Worm (Caenorhabditis elegans) whole organism, mixed stage, embryonic: ENCODE measurements around the gene W08A12.2.
A peak's percentile ranks its signal among the peaks of the same experiment; 100 is the strongest.

Experiments
- M03D4.4 ChIP-seq: sonication (generic microtip); optimal IDR thresholded peaks from 2 replicates; lab custom pipeline; 2017; ENCODE audit warnings: mild to moderate bottlenecking, missing genetic modification characterization, missing compliant biosample characterization
- bed-3 ChIP-seq: fragments of 200-800 bp; sonication (Bioruptor generic); optimal IDR thresholded peaks from 3 replicates; lab custom pipeline; 2018; ENCODE audit warnings: mild to moderate bottlenecking, missing genetic modification characterization, moderate library complexity, missing compliant biosample characterization
- blmp-1 ChIP-seq: fragments of 150-350 bp; optimal IDR thresholded peaks from 2 replicates; lab custom pipeline; 2014; ENCODE audit warnings: missing biosample characterization, missing genetic modification characterization
- ceh-39 ChIP-seq: fragments of 150-350 bp; optimal IDR thresholded peaks from 2 replicates; lab custom pipeline; 2014; ENCODE audit warnings: missing biosample characterization, missing genetic modification characterization
- ceh-43 ChIP-seq: fragments of 200-800 bp; sonication (Bioruptor generic); optimal IDR thresholded peaks from 2 replicates; lab custom pipeline; 2018; ENCODE audit warnings: mild to moderate bottlenecking, missing genetic modification characterization, moderate library complexity, missing compliant biosample characterization
- ceh-83 ChIP-seq: fragments of 200-800 bp; sonication (Bioruptor generic); optimal IDR thresholded peaks from 2 replicates; lab custom pipeline; 2018; ENCODE audit warnings: mild to moderate bottlenecking, missing genetic modification characterization, missing compliant biosample characterization
- ces-1 ChIP-seq: fragments of 150-350 bp; optimal IDR thresholded peaks from 2 replicates; lab custom pipeline; 2014; ENCODE audit warnings: missing biosample characterization, missing genetic modification reagents, missing genetic modification characterization
- cnd-1 ChIP-seq: fragments of 200-800 bp; sonication (Bioruptor generic); optimal IDR thresholded peaks from 2 replicates; lab custom pipeline; 2018; ENCODE audit warnings: mild to moderate bottlenecking, missing genetic modification characterization, missing compliant biosample characterization
- drap-1 ChIP-seq: fragments of 200-800 bp; sonication (Bioruptor generic); optimal IDR thresholded peaks from 3 replicates; lab custom pipeline; 2018; ENCODE audit warnings: mild to moderate bottlenecking, missing genetic modification characterization, missing compliant biosample characterization
- elt-1 ChIP-seq: sonication (generic microtip); optimal IDR thresholded peaks from 2 replicates; lab custom pipeline; 2017; ENCODE audit warnings: missing genetic modification characterization, mild to moderate bottlenecking, missing compliant biosample characterization, antibody characterized with exemption, moderate library complexity, borderline replicate concordance; ENCODE audit not compliant: insufficient read depth
- flh-1 ChIP-seq: fragments of 200-800 bp; sonication (Bioruptor generic); optimal IDR thresholded peaks from 2 replicates; lab custom pipeline; 2018; ENCODE audit warnings: mild to moderate bottlenecking, missing genetic modification characterization, moderate library complexity, missing compliant biosample characterization
- hlh-1 ChIP-seq: fragments of 150-350 bp; optimal IDR thresholded peaks from 2 replicates; lab custom pipeline; 2014; ENCODE audit warnings: missing biosample characterization, missing genetic modification reagents, missing genetic modification characterization
- lin-13 ChIP-seq: fragments of 150-350 bp; optimal IDR thresholded peaks from 2 replicates; lab custom pipeline; 2014; ENCODE audit warnings: missing biosample characterization, missing genetic modification characterization
- lsy-2 ChIP-seq: fragments of 150-350 bp; optimal IDR thresholded peaks from 2 replicates; lab custom pipeline; 2014; ENCODE audit warnings: missing biosample characterization, missing genetic modification characterization
- mab-5 ChIP-seq: fragments of 150-350 bp; optimal IDR thresholded peaks from 2 replicates; lab custom pipeline; 2014; ENCODE audit warnings: missing biosample characterization, missing genetic modification characterization
- mep-1 ChIP-seq: fragments of 150-350 bp; optimal IDR thresholded peaks from 2 replicates; lab custom pipeline; 2017; ENCODE audit warnings: missing biosample characterization, missing genetic modification reagents, missing genetic modification characterization, inconsistent platforms
- mls-2 ChIP-seq: sonication (generic microtip); optimal IDR thresholded peaks from 2 replicates; lab custom pipeline; 2016; ENCODE audit warnings: mild to moderate bottlenecking, missing genetic modification characterization, moderate library complexity, missing compliant biosample characterization
- nhr-12 ChIP-seq: fragments of 150-350 bp; optimal IDR thresholded peaks from 2 replicates; lab custom pipeline; 2014; ENCODE audit warnings: missing biosample characterization, missing genetic modification characterization
- nhr-2 ChIP-seq: fragments of 150-350 bp; optimal IDR thresholded peaks from 2 replicates; lab custom pipeline; 2014; ENCODE audit warnings: missing biosample characterization, missing genetic modification characterization
- nhr-237 ChIP-seq: fragments of 150-350 bp; optimal IDR thresholded peaks from 2 replicates; lab custom pipeline; 2014; ENCODE audit warnings: missing biosample characterization, missing genetic modification characterization
- nhr-28 ChIP-seq: fragments of 150-350 bp; optimal IDR thresholded peaks from 2 replicates; lab custom pipeline; 2014; ENCODE audit warnings: missing biosample characterization, missing genetic modification characterization
- nhr-76 ChIP-seq: sonication (generic microtip); optimal IDR thresholded peaks from 2 replicates; lab custom pipeline; 2017; ENCODE audit warnings: missing biosample characterization, missing genetic modification characterization
- pha-4 ChIP-seq: fragments of 150-350 bp; optimal IDR thresholded peaks from 2 replicates; lab custom pipeline; 2018; ENCODE audit warnings: missing biosample characterization, missing genetic modification reagents, missing genetic modification characterization
- sem-2 ChIP-seq: fragments of 200-800 bp; sonication (Bioruptor generic); optimal IDR thresholded peaks from 2 replicates; lab custom pipeline; 2018; ENCODE audit warnings: mild to moderate bottlenecking, missing genetic modification characterization, missing compliant biosample characterization
- snpc-4 ChIP-seq: fragments of 150-350 bp; optimal IDR thresholded peaks from 2 replicates; lab custom pipeline; 2014; ENCODE audit warnings: missing biosample characterization, missing genetic modification characterization
- tbx-8 ChIP-seq: fragments of 200-800 bp; sonication (Bioruptor generic); optimal IDR thresholded peaks from 2 replicates; lab custom pipeline; 2018; ENCODE audit warnings: mild to moderate bottlenecking, missing genetic modification characterization, moderate library complexity, missing compliant biosample characterization
- unc-120 ChIP-seq: sonication (generic microtip); optimal IDR thresholded peaks from 2 replicates; lab custom pipeline; 2017; ENCODE audit warnings: missing genetic modification characterization, missing compliant biosample characterization; ENCODE audit not compliant: poor library complexity, severe bottlenecking
- unc-39 ChIP-seq: fragments of 150-350 bp; optimal IDR thresholded peaks from 2 replicates; lab custom pipeline; 2014; ENCODE audit warnings: missing biosample characterization, missing genetic modification characterization
- unc-62 ChIP-seq: fragments of 150-350 bp; optimal IDR thresholded peaks from 2 replicates; lab custom pipeline; 2014; ENCODE audit warnings: missing biosample characterization, missing genetic modification reagents, missing genetic modification characterization
- zip-8 ChIP-seq: fragments of 150-350 bp; optimal IDR thresholded peaks from 2 replicates; lab custom pipeline; 2014; ENCODE audit warnings: missing biosample characterization, missing genetic modification characterization
- ztf-11 ChIP-seq: fragments of 150-350 bp; optimal IDR thresholded peaks from 2 replicates; lab custom pipeline; 2014; ENCODE audit warnings: missing biosample characterization, missing genetic modification characterization

Gene W08A12.2

DNA sequence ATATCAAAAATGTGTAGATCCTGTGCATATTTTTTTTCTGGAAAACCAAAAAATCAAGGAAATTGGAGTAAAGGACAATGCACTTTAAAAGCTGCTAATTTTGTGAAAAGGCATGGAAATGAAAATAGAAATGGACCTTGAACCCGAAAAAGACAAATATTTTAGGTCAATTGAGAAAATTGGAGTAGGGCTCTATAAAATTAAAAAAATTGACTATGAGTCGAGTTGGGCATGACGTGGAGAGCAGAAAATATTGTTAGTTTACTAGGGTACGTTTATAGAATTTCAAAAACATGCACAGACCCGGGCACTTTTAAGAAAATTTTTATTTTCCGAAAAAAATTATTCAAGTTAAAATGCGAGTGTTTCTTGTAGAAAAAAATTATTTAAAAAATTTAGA, 26.2 kb downstream of the W08A12.2 start, which contains the start of gene acr-23:
acr-23 (minus strand) TSS at position 101 of the 400 bp plus-strand sequence.
- TF ChIP-seq mep-1 (tag; lab: Kevin White, UChicago) (no peak), lsy-2 (no peak), unc-120 (tag; lab: Kevin White, UChicago) (no peak), ceh-39 (no peak), nhr-237 (tag; lab: Kevin White, UChicago) (no peak), flh-1 (GFP tag; lab: Kevin White, UChicago) (no peak), ceh-43 (GFP tag; lab: Kevin White, UChicago) (no peak), ceh-83 (GFP tag; lab: Kevin White, UChicago) (no peak), mls-2 (tag; lab: Kevin White, UChicago) (no peak), nhr-2 (tag; lab: Kevin White, UChicago) (no peak), snpc-4 (no peak), sem-2 (GFP tag; lab: Kevin White, UChicago) (no peak), nhr-76 (tag; lab: Kevin White, UChicago) (no peak), cnd-1 (tag; lab: Kevin White, UChicago) (no peak)
- TF ChIP-seq, all 35 proteins: peak for 0

DNA sequence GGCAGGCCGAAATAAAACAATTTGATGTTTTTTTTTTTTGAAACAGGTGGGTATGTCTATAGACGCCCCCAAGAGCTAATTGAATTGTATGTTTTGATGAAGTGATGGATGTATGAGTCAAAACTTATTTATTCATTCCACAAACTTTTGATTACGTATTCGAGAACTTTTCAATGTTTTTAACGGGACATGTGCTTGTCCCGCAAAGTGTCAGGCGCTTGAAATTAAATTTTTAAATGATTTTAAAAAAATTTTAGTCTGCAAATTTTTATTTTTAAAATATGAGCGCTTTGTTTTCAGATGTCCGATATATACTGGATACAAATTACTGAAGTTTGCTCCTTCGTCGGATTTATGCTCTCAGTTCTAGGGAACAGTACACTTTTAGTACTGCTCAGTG, 36.2 kb downstream of the W08A12.2 start, which contains the start of gene str-114:
str-114 (plus strand) TSS at position 301 of the 400 bp plus-strand sequence.
- TF ChIP-seq ceh-39: no peak
- TF ChIP-seq lsy-2: no peak
- TF ChIP-seq hlh-1 (tag; lab: Kevin White, UChicago): no peak
- no peak for TF ChIP-seq blmp-1 (tag; lab: Kevin White, UChicago)
- no peak for TF ChIP-seq nhr-12 (tag; lab: Kevin White, UChicago)
- no peak for TF ChIP-seq unc-120 (tag; lab: Kevin White, UChicago)
- TF ChIP-seq ces-1 (GFP tag; lab: Kevin White, UChicago): no peak
- no peak for TF ChIP-seq mls-2 (tag; lab: Kevin White, UChicago)
- no peak for TF ChIP-seq ztf-11 (tag; lab: Kevin White, UChicago)
- TF ChIP-seq unc-39 (tag; lab: Kevin White, UChicago): no peak
- TF ChIP-seq flh-1 (GFP tag; lab: Kevin White, UChicago): no peak
- no peak for TF ChIP-seq M03D4.4 (tag; lab: Kevin White, UChicago)
- no peak for TF ChIP-seq nhr-76 (tag; lab: Kevin White, UChicago)
- no peak for TF ChIP-seq ceh-43 (GFP tag; lab: Kevin White, UChicago)
- no peak for TF ChIP-seq elt-1 (tag; lab: Kevin White, UChicago)
- no peak for TF ChIP-seq sem-2 (GFP tag; lab: Kevin White, UChicago)
- no peak for TF ChIP-seq mep-1 (tag; lab: Kevin White, UChicago)

DNA sequence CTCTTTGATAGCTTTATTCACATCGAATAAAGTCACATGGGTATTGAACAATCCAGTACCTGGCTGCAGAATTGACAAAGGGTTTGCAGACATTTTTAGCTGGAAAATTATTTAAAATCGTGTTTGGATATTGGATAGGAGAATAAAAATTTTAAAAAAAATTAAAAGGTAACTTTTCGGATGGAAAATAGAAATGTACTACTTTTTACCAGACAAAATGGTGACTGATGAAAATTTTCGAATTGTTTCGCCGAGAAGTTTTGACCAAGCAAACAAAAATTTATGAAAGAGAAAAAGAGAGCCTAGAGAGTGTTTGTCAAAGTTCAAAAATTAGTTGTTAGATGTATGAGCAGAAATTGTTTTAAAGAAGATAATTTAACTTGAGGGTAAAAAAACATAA, 37.8 kb downstream of the W08A12.2 start, which contains the start of gene F59B1.10:
F59B1.10 (minus strand) TSS at position 101 of the 400 bp plus-strand sequence.
- TF ChIP-seq nhr-28 (tag; lab: Kevin White, UChicago): no peak
- TF ChIP-seq ceh-43 (GFP tag; lab: Kevin White, UChicago): no peak
- no peak for TF ChIP-seq sem-2 (GFP tag; lab: Kevin White, UChicago)
- TF ChIP-seq blmp-1 (tag; lab: Kevin White, UChicago): no peak
- no peak for TF ChIP-seq pha-4
- TF ChIP-seq mab-5 (tag; lab: Kevin White, UChicago): no peak
- no peak for TF ChIP-seq cnd-1 (tag; lab: Kevin White, UChicago)
- no peak for TF ChIP-seq bed-3 (GFP tag; lab: Kevin White, UChicago)
- TF ChIP-seq nhr-76 (tag; lab: Kevin White, UChicago): no peak
- no peak for TF ChIP-seq mep-1 (tag; lab: Kevin White, UChicago)
- no peak for TF ChIP-seq snpc-4
- no peak for TF ChIP-seq ceh-39
- no peak for TF ChIP-seq nhr-2 (tag; lab: Kevin White, UChicago)
- no peak for TF ChIP-seq drap-1 (GFP tag; lab: Kevin White, UChicago)
- no peak for TF ChIP-seq nhr-237 (tag; lab: Kevin White, UChicago)
- TF ChIP-seq tbx-8 (GFP tag; lab: Kevin White, UChicago): no peak
- TF ChIP-seq unc-62 (GFP tag; lab: Kevin White, UChicago): no peak
- no peak for TF ChIP-seq flh-1 (GFP tag; lab: Kevin White, UChicago)
- TF ChIP-seq lin-13 (tag; lab: Kevin White, UChicago): no peak
- no peak for TF ChIP-seq ceh-83 (GFP tag; lab: Kevin White, UChicago)
- TF ChIP-seq, all 35 proteins: peak for 0

DNA sequence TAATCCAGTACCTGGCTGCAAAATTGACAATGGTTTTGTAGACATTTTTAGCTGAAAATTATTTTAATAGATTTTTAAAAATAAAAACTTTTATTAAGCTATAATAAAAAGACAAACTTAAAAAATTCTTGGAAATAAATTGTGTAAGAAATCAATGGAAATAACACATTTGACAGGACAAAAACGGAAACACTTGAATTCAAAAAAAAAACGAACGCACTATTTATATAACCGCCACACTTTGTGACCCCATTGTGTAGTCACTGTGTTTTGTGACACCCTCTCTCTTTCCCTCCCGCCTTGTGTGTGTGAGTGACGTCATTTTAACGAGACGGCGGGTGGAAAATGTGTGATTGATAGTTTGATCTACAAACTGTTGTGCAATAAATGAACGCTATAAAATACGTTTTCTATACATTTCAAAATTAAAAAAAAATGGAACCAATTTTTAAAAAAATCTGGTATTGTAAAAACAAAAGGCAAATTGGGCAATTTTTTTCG, 41.4 kb downstream of the W08A12.2 start, which contains the start of gene F59B1.8:
F59B1.8 (minus strand) TSS at position 51 of the 501 bp plus-strand sequence.
- TF ChIP-seq zip-8 (tag; lab: Kevin White, UChicago) (peak; percentile 54), cnd-1 (tag; lab: Kevin White, UChicago) (no peak), unc-62 (GFP tag; lab: Kevin White, UChicago) (peak; percentile 2), nhr-2 (tag; lab: Kevin White, UChicago) (peak; percentile 45)
- TF ChIP-seq, all 35 proteins: peak for 3
